Worm (Caenorhabditis elegans): ENCODE data around the gene C39F7.5.
A peak's percentile ranks its signal among the peaks of the same experiment; 100 is the strongest.

The C39F7.5 gene

DNA sequence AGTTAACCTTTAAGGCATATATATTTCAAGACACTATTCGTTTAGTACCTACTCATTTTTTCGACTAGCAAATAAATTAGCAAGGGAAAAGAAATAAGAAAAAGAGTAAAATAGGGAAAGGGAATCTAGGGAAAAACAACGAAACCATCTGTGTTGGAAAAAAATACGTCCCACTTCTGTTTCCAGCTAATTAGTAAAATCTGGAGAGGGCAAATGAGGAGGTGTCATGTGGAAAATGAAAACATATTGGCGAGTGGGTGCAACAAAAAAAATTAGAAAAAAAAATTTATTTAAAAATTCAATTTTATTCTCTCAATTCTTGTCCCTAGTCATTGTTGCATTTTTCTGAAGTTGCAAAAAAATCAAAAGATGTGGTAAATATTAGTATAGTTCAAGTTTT, 43.2 kb downstream of the C39F7.5 start:
- no peak for TF ChIP-seq unc-55 (GFP tag; optimal IDR thresholded peaks at IDR 0.05)
- no peak for TF ChIP-seq ztf-16 (tag; optimal IDR thresholded peaks at IDR 0.05)
- no peak for TF ChIP-seq ceh-9 (tag; optimal IDR thresholded peaks at IDR 0.05)
- TF ChIP-seq ceh-19 (GFP tag; optimal IDR thresholded peaks at IDR 0.05): no peak
- TF ChIP-seq tbx-2 (tag; optimal IDR thresholded peaks at IDR 0.05): no peak
- no peak for TF ChIP-seq Y22D7AL.16 (tag; optimal IDR thresholded peaks at IDR 0.05)
- no peak for TF ChIP-seq K02D7.2 (tag; optimal IDR thresholded peaks at IDR 0.05)
- TF ChIP-seq eyg-1 (tag; optimal IDR thresholded peaks at IDR 0.05): no peak
- TF ChIP-seq pros-1 (tag; optimal IDR thresholded peaks at IDR 0.05): no peak
- TF ChIP-seq elt-4 (tag; optimal IDR thresholded peaks at IDR 0.05): no peak

- TF ChIP-seq hlh-13 (GFP tag; optimal IDR thresholded peaks at IDR 0.05): no peak
- no peak for TF ChIP-seq pha-2 (tag; optimal IDR thresholded peaks at IDR 0.05)
- TF ChIP-seq unc-42 (tag; optimal IDR thresholded peaks at IDR 0.05): peak; percentile 76
- TF ChIP-seq elt-4 (tag; optimal IDR thresholded peaks at IDR 0.05): no peak
- TF ChIP-seq sdc-2 (tag; optimal IDR thresholded peaks at IDR 0.05): no peak
- TF ChIP-seq ets-4 (tag; optimal IDR thresholded peaks at IDR 0.05): no peak
Observed at ce11 chrV:1313274-1313673, 48.7 kb downstream of the C39F7.5 start.

DNA sequence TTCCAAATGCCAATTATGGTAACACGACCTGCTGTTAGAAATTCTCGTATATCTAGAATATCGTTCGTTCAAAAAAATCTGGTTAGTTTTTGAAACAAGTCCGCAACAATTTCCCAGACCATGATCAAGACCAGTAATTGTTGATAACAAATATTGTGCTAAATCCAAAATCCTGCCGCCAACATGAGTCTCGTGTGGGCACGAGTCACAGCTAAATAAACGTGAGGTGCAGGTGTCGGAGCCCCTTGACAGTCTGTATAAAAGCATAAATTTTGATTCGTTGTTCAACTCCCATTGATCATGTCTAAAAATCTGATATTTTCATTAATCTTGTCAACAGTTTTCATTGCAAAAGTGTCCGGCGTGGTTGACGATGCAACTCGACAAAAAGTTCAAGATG, 50.2 kb downstream of the C39F7.5 start, which contains the start of gene F16B3.2:
Gene F16B3.2 (plus strand): TSS at position 301 of the 400 bp plus-strand sequence.
- no peak for TF ChIP-seq zip-5 (tag; optimal IDR thresholded peaks at IDR 0.05)
- no peak for TF ChIP-seq eyg-1 (tag; optimal IDR thresholded peaks at IDR 0.05)
- TF ChIP-seq ceh-45 (GFP tag; IDR thresholded peaks at IDR 0.05): no peak
- TF ChIP-seq npax-4 (tag; optimal IDR thresholded peaks at IDR 0.05): no peak
- TF ChIP-seq ceh-2 (tag; optimal IDR thresholded peaks at IDR 0.05): no peak
- TF ChIP-seq ets-4 (tag; optimal IDR thresholded peaks at IDR 0.05): no peak
- no peak for TF ChIP-seq ceh-22 (tag; optimal IDR thresholded peaks at IDR 0.05)
- no peak for TF ChIP-seq odd-2 (tag; optimal IDR thresholded peaks at IDR 0.05)
- TF ChIP-seq lin-11 (tag; optimal IDR thresholded peaks at IDR 0.05): no peak
- no peak for TF ChIP-seq F13H6.1 (tag; optimal IDR thresholded peaks at IDR 0.05)
- TF ChIP-seq unc-42 (tag; optimal IDR thresholded peaks at IDR 0.05): no peak
- TF ChIP-seq ref-2 (tag; optimal IDR thresholded peaks at IDR 0.05): no peak
- no peak for TF ChIP-seq ceh-31 (tag; optimal IDR thresholded peaks at IDR 0.05)
- no peak for TF ChIP-seq pat-9 (tag; optimal IDR thresholded peaks at IDR 0.05)
- no peak for TF ChIP-seq rnt-1 (tag; optimal IDR thresholded peaks at IDR 0.05)

ce11 chrV:1317869-1318354, 53.3 kb downstream of the C39F7.5 start, which contains the start of gene F16B3.3:
TSS of gene F16B3.3 (minus strand) at chrV:1317919.
- TF ChIP-seq unc-55 (GFP tag; optimal IDR thresholded peaks at IDR 0.05) (no peak), unc-42 (tag; optimal IDR thresholded peaks at IDR 0.05) (peak; percentile 58), nhr-11 (tag; optimal IDR thresholded peaks at IDR 0.05) (no peak)

Data from whole organism, late embryonic.